Worm (Caenorhabditis elegans) whole organism, early embryonic: ENCODE results near the gene tag-293.

ENCODE experiments used
- ama-1 ChIP-seq: fragments of 150-350 bp; optimal IDR thresholded peaks from 2 replicates; lab custom pipeline; 2014
- hnd-1 ChIP-seq: sonication (generic microtip); optimal IDR thresholded peaks from 2 replicates; lab custom pipeline; 2016; ENCODE audit warnings: missing genetic modification characterization, missing compliant biosample characterization
- sea-1 ChIP-seq: fragments of 200-800 bp; sonication (Bioruptor generic); conservative IDR thresholded peaks from 2 replicates; pipeline ENCODE4 v1.3.6; 2022; ENCODE audit warnings: missing genetic modification characterization, missing compliant biosample characterization
- tra-4 ChIP-seq: sonication (generic microtip); optimal IDR thresholded peaks from 2 replicates; lab custom pipeline; 2017; ENCODE audit warnings: missing genetic modification characterization, missing compliant biosample characterization

ce11 chrV:7391933-7392332 is 36.6 kb upstream of the tag-293 start, which contains the start of gene fbxa-105:
- TF ChIP-seq tra-4 (tag; lab: Kevin White, UChicago) (no peak), ama-1 (lab: Kevin White, UChicago) (no peak), hnd-1 (tag; lab: Kevin White, UChicago) (no peak), sea-1 (GFP tag; lab: Robert Waterston, UW) (no peak)
